Worm (Caenorhabditis elegans): ENCODE data around the gene eif-1.A.

The eif-1.A gene

DNA sequence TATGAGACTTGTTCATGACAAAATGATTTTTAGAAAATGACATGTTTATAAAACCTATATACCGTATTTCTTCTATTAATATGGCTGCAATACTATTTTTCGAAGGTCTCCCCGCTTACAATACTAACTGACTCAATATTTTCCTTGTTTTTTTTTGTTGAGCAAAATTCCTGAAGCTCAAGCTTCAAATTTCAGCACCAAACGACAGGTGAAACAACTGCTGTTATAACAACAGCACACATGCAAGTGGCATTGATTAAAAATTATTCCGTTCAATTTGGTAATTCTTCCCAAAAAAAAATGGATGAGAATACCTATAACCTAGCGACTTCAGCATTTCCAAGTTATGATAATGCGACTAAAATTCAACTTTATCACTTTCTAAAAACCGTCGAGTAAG lies 3.5 kb downstream of the eif-1.A start, which contains the start of gene srw-94:
Gene srw-94, plus strand, starts transcription at position 301 of the 400 bp plus-strand sequence.
- TF ChIP-seq ceh-83 (GFP tag; optimal IDR thresholded peaks at IDR 0.05) (no peak), cnd-1 (tag; optimal IDR thresholded peaks at IDR 0.05) (no peak), ztf-11 (tag; optimal IDR thresholded peaks at IDR 0.05) (no peak), ces-1 (GFP tag; optimal IDR thresholded peaks at IDR 0.05) (no peak), hlh-1 (tag; optimal IDR thresholded peaks at IDR 0.05) (no peak), snpc-4 (tag; optimal IDR thresholded peaks at IDR 0.05) (no peak), mab-5 (tag; optimal IDR thresholded peaks at IDR 0.05) (no peak), blmp-1 (tag; optimal IDR thresholded peaks at IDR 0.05) (no peak), tbx-8 (GFP tag; optimal IDR thresholded peaks at IDR 0.05) (no peak), ham-2 (GFP tag; optimal IDR thresholded peaks at IDR 0.05) (no peak), nhr-237 (tag; optimal IDR thresholded peaks at IDR 0.05) (no peak), lin-13 (tag; optimal IDR thresholded peaks at IDR 0.05) (no peak), unc-62 (GFP tag; optimal IDR thresholded peaks at IDR 0.05) (no peak), nhr-2 (tag; optimal IDR thresholded peaks at IDR 0.05) (no peak), mep-1 (tag; optimal IDR thresholded peaks at IDR 0.05) (no peak), flh-1 (GFP tag; optimal IDR thresholded peaks at IDR 0.05) (no peak), bed-3 (GFP tag; optimal IDR thresholded peaks at IDR 0.05) (no peak), lsy-2 (tag; optimal IDR thresholded peaks at IDR 0.05) (no peak), drap-1 (GFP tag; optimal IDR thresholded peaks at IDR 0.05) (no peak)

ce11 chrIV:4821054-4821453 lies 10.3 kb downstream of the eif-1.A start, which contains the start of gene H06H21.8:
H06H21.8 (minus strand) TSS chrIV:4821131.
- no peak for TF ChIP-seq flh-1 (GFP tag; optimal IDR thresholded peaks at IDR 0.05)
- TF ChIP-seq sptf-1 (tag; optimal IDR thresholded peaks at IDR 0.05) = no peak
- no peak for TF ChIP-seq cnd-1 (tag; optimal IDR thresholded peaks at IDR 0.05)
- no peak for TF ChIP-seq hlh-1 (tag; optimal IDR thresholded peaks at IDR 0.05)
- TF ChIP-seq mab-5 (tag; optimal IDR thresholded peaks at IDR 0.05) = no peak
- no peak for TF ChIP-seq nhr-28 (tag; optimal IDR thresholded peaks at IDR 0.05)
- no peak for TF ChIP-seq lin-13 (tag; optimal IDR thresholded peaks at IDR 0.05)
- TF ChIP-seq unc-120 (tag; optimal IDR thresholded peaks at IDR 0.05; ENCODE audit: poor library complexity, severe bottlenecking) = no peak
- TF ChIP-seq ceh-43 (GFP tag; optimal IDR thresholded peaks at IDR 0.05) = no peak
- no peak for TF ChIP-seq mls-2 (tag; optimal IDR thresholded peaks at IDR 0.05)
- no peak for TF ChIP-seq ceh-83 (GFP tag; optimal IDR thresholded peaks at IDR 0.05)
- TF ChIP-seq blmp-1 (tag; optimal IDR thresholded peaks at IDR 0.05) = no peak
- no peak for TF ChIP-seq ceh-39 (tag; optimal IDR thresholded peaks at IDR 0.05)
- no peak for TF ChIP-seq tbx-8 (GFP tag; optimal IDR thresholded peaks at IDR 0.05)

- TF ChIP-seq sem-2 (GFP tag; optimal IDR thresholded peaks at IDR 0.05) = no peak
- no peak for TF ChIP-seq mep-1 (tag; optimal IDR thresholded peaks at IDR 0.05)
- TF ChIP-seq hlh-1 (tag; optimal IDR thresholded peaks at IDR 0.05) = no peak
- no peak for TF ChIP-seq ces-1 (GFP tag; optimal IDR thresholded peaks at IDR 0.05)
- TF ChIP-seq unc-62 (GFP tag; optimal IDR thresholded peaks at IDR 0.05) = no peak
- TF ChIP-seq bed-3 (GFP tag; optimal IDR thresholded peaks at IDR 0.05) = no peak
- no peak for TF ChIP-seq mab-5 (tag; optimal IDR thresholded peaks at IDR 0.05)
- TF ChIP-seq zip-8 (tag; optimal IDR thresholded peaks at IDR 0.05) = no peak
- TF ChIP-seq M03D4.4 (tag; optimal IDR thresholded peaks at IDR 0.05) = no peak
These were observed 11.1 kb downstream of the eif-1.A start for ce11 chrIV:4821843-4822242.

- TF ChIP-seq ceh-83 (GFP tag; optimal IDR thresholded peaks at IDR 0.05) = no peak
These were observed 16.5 kb downstream of the eif-1.A start, which contains the start of gene mpz-4 for ce11 chrIV:4827219-4827618. mpz-4 (minus strand) TSS chrIV:4827319.

ce11 chrIV:4829641-4830040 lies 18.9 kb downstream of the eif-1.A start:
- TF ChIP-seq sptf-1 (tag; optimal IDR thresholded peaks at IDR 0.05) = no peak

- no peak for TF ChIP-seq ham-2 (GFP tag; optimal IDR thresholded peaks at IDR 0.05)
- TF ChIP-seq zip-8 (tag; optimal IDR thresholded peaks at IDR 0.05) = no peak
- no peak for TF ChIP-seq bed-3 (GFP tag; optimal IDR thresholded peaks at IDR 0.05)
- no peak for TF ChIP-seq pha-4 (tag; optimal IDR thresholded peaks at IDR 0.05)
- TF ChIP-seq mep-1 (tag; optimal IDR thresholded peaks at IDR 0.05) = no peak
- TF ChIP-seq ceh-39 (tag; optimal IDR thresholded peaks at IDR 0.05) = no peak
- TF ChIP-seq unc-62 (GFP tag; optimal IDR thresholded peaks at IDR 0.05) = no peak
- no peak for TF ChIP-seq lin-32 (GFP tag; optimal IDR thresholded peaks at IDR 0.05)
- TF ChIP-seq cnd-1 (tag; optimal IDR thresholded peaks at IDR 0.05) = no peak
- TF ChIP-seq hlh-1 (tag; optimal IDR thresholded peaks at IDR 0.05) = no peak
These were observed 31.3 kb downstream of the eif-1.A start for ce11 chrIV:4842030-4842429.
